Fruit fly (Drosophila melanogaster) whole organism, embryonic: ENCODE data around the gene CG1640.

ENCODE experiments used
- Adf1 ChIP-seq: fragments of 200-800 bp; sonication (Bioruptor generic); IDR thresholded peaks from 2 replicates; pipeline ENCODE4 v1.3.6; 2022; ENCODE audit warnings: missing biosample characterization, missing genetic modification characterization
- CG10321 ChIP-seq: fragments of 200-800 bp; sonication (Bioruptor generic); IDR thresholded peaks from 2 replicates; pipeline ENCODE4 v1.3.6; 2022; ENCODE audit warnings: missing biosample characterization, missing genetic modification characterization
- CG10543 ChIP-seq: fragments of 200-800 bp; sonication (Bioruptor generic); optimal IDR thresholded peaks from 3 replicates; lab custom pipeline; 2017; ENCODE audit warnings: missing biosample characterization, mild to moderate bottlenecking, missing genetic modification characterization, moderate library complexity
- CG10654 ChIP-seq: fragments of 200-800 bp; sonication (Bioruptor generic); optimal IDR thresholded peaks from 2 replicates; lab custom pipeline; 2016; ENCODE audit warnings: missing biosample characterization, missing genetic modification characterization
- CG10979 ChIP-seq: fragments of 200-800 bp; sonication (Bioruptor generic); optimal IDR thresholded peaks from 2 replicates; lab custom pipeline; 2018; ENCODE audit warnings: missing biosample characterization, mild to moderate bottlenecking, missing genetic modification characterization, moderate library complexity
- CG11398 ChIP-seq: fragments of 200-800 bp; sonication (Bioruptor generic); optimal IDR thresholded peaks from 2 replicates; lab custom pipeline; 2016; ENCODE audit warnings: missing biosample characterization, missing genetic modification characterization
- CG11504 ChIP-seq: fragments of 200-800 bp; sonication (Bioruptor generic); optimal IDR thresholded peaks from 3 replicates; lab custom pipeline; 2019; ENCODE audit warnings: missing biosample characterization, mild to moderate bottlenecking, missing genetic modification characterization, moderate library complexity
- CG12299 ChIP-seq: fragments of 200-800 bp; sonication (Bioruptor generic); optimal IDR thresholded peaks from 2 replicates; lab custom pipeline; 2018; ENCODE audit warnings: missing biosample characterization, mild to moderate bottlenecking, missing genetic modification characterization
- CG12744 ChIP-seq: fragments of 200-800 bp; sonication (Bioruptor generic); optimal IDR thresholded peaks from 2 replicates; lab custom pipeline; 2016; ENCODE audit warnings: missing biosample characterization, missing genetic modification characterization
- CG1529 ChIP-seq: fragments of 200-800 bp; sonication (Bioruptor generic); optimal IDR thresholded peaks from 3 replicates; lab custom pipeline; 2018; ENCODE audit warnings: missing biosample characterization, missing genetic modification characterization
- CG15479 ChIP-seq: fragments of 200-800 bp; sonication (Bioruptor generic); optimal IDR thresholded peaks from 3 replicates; lab custom pipeline; 2019; ENCODE audit warnings: missing biosample characterization, mild to moderate bottlenecking, missing genetic modification characterization, moderate library complexity
- CG17385 ChIP-seq: fragments of 200-800 bp; sonication (Bioruptor generic); optimal IDR thresholded peaks from 3 replicates; lab custom pipeline; 2018; ENCODE audit warnings: missing biosample characterization, mild to moderate bottlenecking, missing genetic modification characterization
- CG4328 ChIP-seq: fragments of 200-800 bp; sonication (Bioruptor generic); optimal IDR thresholded peaks from 3 replicates; lab custom pipeline; 2017; ENCODE audit warnings: missing biosample characterization, missing genetic modification reagents, missing genetic modification characterization
- CG4730 ChIP-seq: fragments of 200-800 bp; sonication (Bioruptor generic); IDR thresholded peaks from 2 replicates; pipeline ENCODE4 v1.3.6; 2022; ENCODE audit warnings: missing biosample characterization, missing genetic modification characterization
- CG5180 ChIP-seq: fragments of 200-800 bp; sonication (Bioruptor generic); optimal IDR thresholded peaks from 3 replicates; lab custom pipeline; 2017; ENCODE audit warnings: missing biosample characterization, missing genetic modification characterization, mild to moderate bottlenecking, moderate library complexity, missing genetic modification reagents
- CG5953 ChIP-seq: fragments of 200-800 bp; sonication (Bioruptor generic); IDR thresholded peaks from 2 replicates; pipeline ENCODE4 v1.3.6; 2022; ENCODE audit warnings: missing biosample characterization, missing genetic modification characterization
- CG6689 ChIP-seq: fragments of 200-800 bp; sonication (Bioruptor generic); IDR thresholded peaks from 2 replicates; pipeline ENCODE4 v1.3.6; 2022; ENCODE audit warnings: missing biosample characterization, missing genetic modification characterization
- CG8924 ChIP-seq: fragments of 200-800 bp; optimal IDR thresholded peaks from 3 replicates; lab custom pipeline; 2019; ENCODE audit warnings: missing biosample characterization, mild to moderate bottlenecking, missing genetic modification characterization, moderate library complexity
- CG9437 ChIP-seq: fragments of 200-800 bp; sonication (Bioruptor generic); optimal IDR thresholded peaks from 2 replicates; lab custom pipeline; 2018; ENCODE audit warnings: missing biosample characterization, mild to moderate bottlenecking, missing genetic modification characterization
- CG9817 ChIP-seq: fragments of 200-800 bp; sonication (Bioruptor generic); optimal IDR thresholded peaks from 2 replicates; lab custom pipeline; 2018; ENCODE audit warnings: missing biosample characterization, mild to moderate bottlenecking, missing genetic modification characterization, moderate library complexity
- CG9876 ChIP-seq: fragments of 200-800 bp; sonication (Bioruptor generic); optimal IDR thresholded peaks from 2 replicates; lab custom pipeline; 2016; ENCODE audit warnings: missing biosample characterization, missing genetic modification characterization
- D ChIP-seq, 2 experiments: fragments of 200-800 bp in 1 of 2; fragments of >200 bp in 1 of 2; sonication (Bioruptor generic) in 1 of 2; optimal IDR thresholded peaks; 2 replicates in 1 of 2; 3 replicates in 1 of 2; lab custom pipeline; 2017; ENCODE audit warnings: mild to moderate bottlenecking in 1 of 2, missing biosample characterization in 1 of 2, missing genetic modification characterization in 1 of 2, missing genetic modification reagents in 1 of 2
- Dfd ChIP-seq, 2 experiments: fragments of >200 bp; optimal IDR thresholded peaks; 2 replicates each; lab custom pipeline; 2017; ENCODE audit warnings: missing biosample characterization in 2 of 2, missing genetic modification characterization in 2 of 2
- Dip2 ChIP-seq: fragments of 200-800 bp; sonication (Bioruptor generic); IDR thresholded peaks from 2 replicates; pipeline ENCODE4 v1.3.6; 2022; ENCODE audit warnings: missing biosample characterization, missing genetic modification characterization
- E2f1 ChIP-seq: fragments of 200-800 bp; sonication (Bioruptor generic); IDR thresholded peaks from 2 replicates; pipeline ENCODE4 v1.3.6; 2022; ENCODE audit warnings: missing biosample characterization, missing genetic modification characterization
- Ets65A ChIP-seq: fragments of 200-800 bp; sonication (Bioruptor generic); peaks from one replicate; lab custom pipeline; 2016; ENCODE audit warnings: missing biosample characterization, missing genetic modification characterization
- HLHmδ ChIP-seq: fragments of 200-800 bp; sonication (Bioruptor generic); optimal IDR thresholded peaks from 2 replicates; lab custom pipeline; 2018; ENCODE audit warnings: missing biosample characterization, mild to moderate bottlenecking, missing genetic modification characterization, moderate library complexity
- Opbp ChIP-seq: fragments of 200-800 bp; sonication (Bioruptor generic); IDR thresholded peaks from 3 replicates; pipeline ENCODE4 v1.3.6; 2022; ENCODE audit warnings: missing biosample characterization, missing genetic modification characterization; ENCODE audit not compliant: partially characterized antibody
- Sox102F ChIP-seq: fragments of 200-800 bp; sonication (Bioruptor generic); optimal IDR thresholded peaks from 2 replicates; lab custom pipeline; 2018; ENCODE audit warnings: missing biosample characterization, mild to moderate bottlenecking, missing genetic modification characterization, moderate library complexity
- Sry-β ChIP-seq: fragments of 200-800 bp; sonication (Bioruptor generic); optimal IDR thresholded peaks from 2 replicates; lab custom pipeline; 2018; ENCODE audit warnings: missing biosample characterization, mild to moderate bottlenecking, missing genetic modification characterization, moderate library complexity
- az2 ChIP-seq: fragments of 200-800 bp; sonication (Bioruptor generic); optimal IDR thresholded peaks from 3 replicates; lab custom pipeline; 2016; ENCODE audit warnings: missing biosample characterization, missing genetic modification characterization
- danr ChIP-seq: fragments of 200-800 bp; sonication (Bioruptor generic); IDR thresholded peaks from 2 replicates; pipeline ENCODE4 v1.3.6; 2022; ENCODE audit warnings: missing biosample characterization, missing genetic modification characterization
- dati ChIP-seq: fragments of 200-800 bp; sonication (Bioruptor generic); IDR thresholded peaks from 2 replicates; pipeline ENCODE4 v1.3.6; 2022; ENCODE audit warnings: missing biosample characterization, missing genetic modification characterization
- disco-r ChIP-seq: fragments of 200-800 bp; sonication (Bioruptor generic); optimal IDR thresholded peaks from 2 replicates; lab custom pipeline; 2016; ENCODE audit warnings: missing biosample characterization, missing genetic modification characterization
- ems ChIP-seq: fragments of 200-800 bp; sonication (Bioruptor generic); optimal IDR thresholded peaks from 3 replicates; lab custom pipeline; 2016; ENCODE audit warnings: missing biosample characterization, missing genetic modification characterization
- en ChIP-seq: fragments of 200-800 bp; sonication (Bioruptor generic); optimal IDR thresholded peaks from 2 replicates; lab custom pipeline; 2016; ENCODE audit warnings: missing biosample characterization, missing genetic modification characterization
- h ChIP-seq: fragments of >200 bp; optimal IDR thresholded peaks from 2 replicates; lab custom pipeline; 2017
- kay ChIP-seq: fragments of 200-800 bp; sonication (Bioruptor generic); optimal IDR thresholded peaks from 2 replicates; lab custom pipeline; 2016; ENCODE audit warnings: missing biosample characterization, missing genetic modification characterization
- nerfin-2 ChIP-seq: fragments of 200-800 bp; sonication (Bioruptor generic); IDR thresholded peaks from 2 replicates; pipeline ENCODE4 v1.3.6; 2022; ENCODE audit warnings: missing biosample characterization, missing genetic modification characterization; ENCODE audit not compliant: partially characterized antibody
- pzg ChIP-seq: fragments of 200-800 bp; sonication (Bioruptor generic); optimal IDR thresholded peaks from 3 replicates; lab custom pipeline; 2018; ENCODE audit warnings: missing biosample characterization, mild to moderate bottlenecking, missing genetic modification characterization, moderate library complexity
- rib ChIP-seq: fragments of 200-800 bp; sonication (Bioruptor generic); IDR thresholded peaks from 2 replicates; pipeline ENCODE4 v1.3.6; 2022; ENCODE audit warnings: missing biosample characterization, missing genetic modification characterization
- salm ChIP-seq: fragments of 200-800 bp; sonication (Bioruptor generic); optimal IDR thresholded peaks from 2 replicates; lab custom pipeline; 2018; ENCODE audit warnings: missing biosample characterization, mild to moderate bottlenecking, missing genetic modification characterization
- sc ChIP-seq, 3 experiments: fragments of >200 bp in 2 of 3; fragments of 200-800 bp in 1 of 3; sonication (Bioruptor generic) in 1 of 3; optimal IDR thresholded peaks; 2 replicates in 2 of 3; 3 replicates in 1 of 3; lab custom pipeline; 2017; ENCODE audit warnings: mild to moderate bottlenecking in 1 of 3, missing biosample characterization in 1 of 3, missing genetic modification characterization in 1 of 3, missing genetic modification reagents in 1 of 3
- sens-2 ChIP-seq: fragments of 200-800 bp; sonication (Bioruptor generic); IDR thresholded peaks from 2 replicates; pipeline ENCODE4 v1.3.6; 2022; ENCODE audit warnings: missing biosample characterization, missing genetic modification characterization
- slp2 ChIP-seq: fragments of 200-800 bp; sonication (Bioruptor generic); optimal IDR thresholded peaks from 2 replicates; lab custom pipeline; 2016; ENCODE audit warnings: missing biosample characterization, missing genetic modification characterization
- sna ChIP-seq: fragments of 200-800 bp; sonication (Bioruptor generic); IDR thresholded peaks from 2 replicates; pipeline ENCODE4 v1.3.6; 2022; ENCODE audit warnings: missing biosample characterization, missing genetic modification characterization; ENCODE audit not compliant: partially characterized antibody
- toy ChIP-seq: fragments of 200-800 bp; sonication (Bioruptor generic); IDR thresholded peaks from 2 replicates; pipeline ENCODE4 v1.3.6; 2022; ENCODE audit warnings: missing biosample characterization, missing genetic modification characterization
- tup ChIP-seq: fragments of 200-800 bp; sonication (Bioruptor generic); optimal IDR thresholded peaks from 2 replicates; lab custom pipeline; 2016; ENCODE audit warnings: missing biosample characterization, mild to moderate bottlenecking, missing genetic modification characterization, moderate library complexity
- vvl ChIP-seq: fragments of 200-800 bp; sonication (Bioruptor generic); IDR thresholded peaks from 2 replicates; pipeline ENCODE4 v1.3.6; 2022; ENCODE audit warnings: missing biosample characterization, missing genetic modification characterization
- z ChIP-seq: fragments of 200-800 bp; sonication (Bioruptor generic); IDR thresholded peaks from 3 replicates; pipeline ENCODE4 v1.3.6; 2022; ENCODE audit warnings: missing biosample characterization, missing genetic modification characterization

Gene CG1640

DNA sequence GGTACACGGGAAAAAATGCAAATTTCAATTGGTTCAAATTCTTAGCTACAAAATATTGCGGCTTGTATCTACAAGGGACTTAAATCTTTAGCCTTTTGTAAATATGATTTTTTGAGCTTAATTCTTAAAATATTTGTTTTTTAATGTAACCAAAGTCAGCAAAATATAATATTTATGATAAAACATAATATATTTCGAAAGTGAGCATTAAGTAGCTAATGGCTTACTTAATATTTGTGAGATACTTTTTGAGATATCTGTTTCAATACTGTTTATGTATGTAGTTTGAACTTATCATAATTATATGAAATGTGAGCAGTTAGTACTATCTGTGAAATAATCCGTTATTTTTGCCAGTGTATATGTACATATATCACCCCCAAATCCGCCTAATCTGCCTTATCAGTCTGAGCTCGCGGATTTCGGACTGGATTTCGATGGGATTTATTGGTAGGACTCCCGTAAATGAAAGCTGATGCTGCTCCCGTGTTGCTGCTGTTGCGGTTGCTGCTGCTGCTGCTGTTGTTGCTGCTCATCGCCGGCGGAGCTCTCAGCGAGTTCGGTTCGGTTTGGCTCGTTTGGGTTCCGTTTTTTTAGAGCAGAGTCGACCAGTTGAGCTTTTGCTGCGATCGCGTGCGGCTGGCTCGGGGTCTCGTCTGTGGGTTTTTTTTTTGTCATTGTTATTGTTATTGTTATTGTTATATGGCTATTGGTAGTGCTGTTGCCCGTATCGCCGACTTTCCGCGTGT lies 49.5 kb upstream of the CG1640 start (continued):
- no peak for TF ChIP-seq CG5953 (GFP tag; lab: Robert Waterston, UW)
- TF ChIP-seq dati (GFP tag; lab: Robert Waterston, UW), result no peak
- TF ChIP-seq disco-r (GFP tag; lab: Kevin White, UChicago), result no peak
- no peak for TF ChIP-seq sc (optimal IDR thresholded peaks at IDR 0.05; lab: Kevin White, UChicago)
- TF ChIP-seq sc (GFP tag; optimal IDR thresholded peaks at IDR 0.05; lab: Kevin White, UChicago), result no peak
- TF ChIP-seq ems, result no peak
- no peak for TF ChIP-seq rib (GFP tag; lab: Robert Waterston, UW)
- no peak for TF ChIP-seq salm (tag; lab: Kevin White, UChicago)
- TF ChIP-seq CG5180 (GFP tag; lab: Kevin White, UChicago), result no peak
- peak; percentile 42 for TF ChIP-seq Sox102F (GFP tag; lab: Kevin White, UChicago)
- TF ChIP-seq Opbp (GFP tag; lab: Robert Waterston, UW), result no peak
- TF ChIP-seq h (lab: Kevin White, UChicago), result no peak
- no peak for TF ChIP-seq en (GFP tag; lab: Kevin White, UChicago)
- no peak for TF ChIP-seq z (GFP tag; lab: Robert Waterston, UW)
- no peak for TF ChIP-seq CG10321
- TF ChIP-seq CG10543, result peak; percentile 56
- TF ChIP-seq sens-2 (GFP tag; lab: Robert Waterston, UW), result no peak
- TF ChIP-seq nerfin-2 (GFP tag; lab: Robert Waterston, UW), result no peak
- no peak for TF ChIP-seq CG10654
- TF ChIP-seq pzg (GFP tag; lab: Kevin White, UChicago), result no peak
- TF ChIP-seq Dip2 (GFP tag; lab: Robert Waterston, UW), result no peak
- no peak for TF ChIP-seq vvl
- TF ChIP-seq CG6689 (GFP tag; lab: Robert Waterston, UW), result 0 out of 2 replicates have a peak, but pooled peaks have one; percentile 26
- no peak for TF ChIP-seq CG12299 (tag; lab: Kevin White, UChicago)
- TF ChIP-seq HLHmδ (GFP tag; lab: Kevin White, UChicago), result no peak
- TF ChIP-seq CG17385, result peak; percentile 27
- no peak for TF ChIP-seq CG4328
- no peak for TF ChIP-seq kay (GFP tag; lab: Kevin White, UChicago)
- TF ChIP-seq CG10979 (tag; lab: Kevin White, UChicago), result peak; percentile 5
- TF ChIP-seq toy (GFP tag; lab: Robert Waterston, UW), result no peak
- TF ChIP-seq Adf1 (GFP tag; lab: Robert Waterston, UW), result no peak; the same call in 1 of the 2 replicates
- TF ChIP-seq sna (GFP tag; lab: Robert Waterston, UW), result no peak
- no peak for TF ChIP-seq CG9876 (GFP tag; lab: Kevin White, UChicago)
- no peak for TF ChIP-seq CG1529 (GFP tag; lab: Kevin White, UChicago)
- no peak for TF ChIP-seq D (optimal IDR thresholded peaks at IDR 0.05; lab: Kevin White, UChicago)
- TF ChIP-seq D (GFP tag; optimal IDR thresholded peaks at IDR 0.05; lab: Kevin White, UChicago), result no peak
- TF ChIP-seq tup (GFP tag; lab: Kevin White, UChicago), result no peak
- no peak for TF ChIP-seq E2f1
- TF ChIP-seq CG4730 (GFP tag; lab: Robert Waterston, UW), result no peak
- peak; percentile 25 for TF ChIP-seq CG8924 (tag; lab: Kevin White, UChicago)
- no peak for TF ChIP-seq danr (GFP tag; lab: Robert Waterston, UW)
- TF ChIP-seq az2, result peak; percentile 41
- no peak for TF ChIP-seq CG15479 (GFP tag; lab: Kevin White, UChicago)
- TF ChIP-seq CG11398 (GFP tag; lab: Kevin White, UChicago), result no peak
- TF ChIP-seq CG9817, result peak; percentile 25
- peak; percentile 58 for TF ChIP-seq CG11504
- TF ChIP-seq CG12744 (GFP tag; lab: Kevin White, UChicago), result no peak
- TF ChIP-seq Ets65A, result peak; percentile 43
- TF ChIP-seq CG9437, result peak; percentile 53
- TF ChIP-seq Dfd (GFP tag; optimal IDR thresholded peaks at IDR 0.05; lab: Kevin White, UChicago), result no peak
- no peak for TF ChIP-seq Sry-β (GFP tag; lab: Kevin White, UChicago)
- TF ChIP-seq slp2 (GFP tag; lab: Kevin White, UChicago), result no peak
